Fruit fly (Drosophila melanogaster): ENCODE measurements around the gene sds22.

Gene sds22

dm6 chr3R:17402434-17402833, 11.0 kb downstream of the sds22 start, which contains the start of gene Sur-8 (continued):
- TF ChIP-seq corto (GFP tag; optimal IDR thresholded peaks at IDR 0.05): no peak
- no peak for TF ChIP-seq gro (GFP tag; optimal IDR thresholded peaks at IDR 0.05)
- TF ChIP-seq Atf-2 (GFP tag; optimal IDR thresholded peaks at IDR 0.05): peak; percentile 65
- TF ChIP-seq MESR4 (GFP tag; optimal IDR thresholded peaks at IDR 0.05): no peak
- peak; percentile 62; the same call in 2 of the 4 replicates for TF ChIP-seq Gug (GFP tag; IDR thresholded peaks at IDR 0.05)
- TF ChIP-seq ind (GFP tag; optimal IDR thresholded peaks at IDR 0.05): peak; percentile 64
- TF ChIP-seq psq (GFP tag; optimal IDR thresholded peaks at IDR 0.05): no peak
- 0 out of 2 replicates have a peak, but pooled peaks have one; percentile 21 for TF ChIP-seq CG9215 (GFP tag; IDR thresholded peaks at IDR 0.05)
- no peak for TF ChIP-seq exex (tag; optimal IDR thresholded peaks at IDR 0.05)
- peak; percentile 36 for TF ChIP-seq CG4854 (GFP tag; optimal IDR thresholded peaks at IDR 0.05)
- TF ChIP-seq NfI (GFP tag; optimal IDR thresholded peaks at IDR 0.05): peak; percentile 67
- peak; percentile 2 for TF ChIP-seq CG14710 (tag; optimal IDR thresholded peaks at IDR 0.05)
- TF ChIP-seq crol (GFP tag; IDR thresholded peaks at IDR 0.05): no peak
- TF ChIP-seq Tbp (GFP tag; optimal IDR thresholded peaks at IDR 0.05): no peak
- no peak for TF ChIP-seq bbx (GFP tag; IDR thresholded peaks at IDR 0.05; ENCODE audit: partially characterized antibody)
- peak; percentile 31 for TF ChIP-seq Dref (GFP tag; IDR thresholded peaks at IDR 0.05)
- TF ChIP-seq sug (tag; optimal IDR thresholded peaks at IDR 0.05): peak; percentile 53
- TF ChIP-seq peb (GFP tag; IDR thresholded peaks at IDR 0.05): no peak
- TF ChIP-seq CG4730 (GFP tag; IDR thresholded peaks at IDR 0.05): peak; percentile 71
- peak; percentile 65 for TF ChIP-seq CG16863 (GFP tag; optimal IDR thresholded peaks at IDR 0.05)
- TF ChIP-seq ash1 (GFP tag; optimal IDR thresholded peaks at IDR 0.05): no peak
- peak; percentile 26 for TF ChIP-seq Jarid2 (GFP tag; optimal IDR thresholded peaks at IDR 0.05)
- peak; percentile 51; the same call in 1 of the 2 replicates for TF ChIP-seq CG6272 (GFP tag; IDR thresholded peaks at IDR 0.05)
- TF ChIP-seq CG8281 (tag; optimal IDR thresholded peaks at IDR 0.05): no peak
- TF ChIP-seq fd96Cb (tag; optimal IDR thresholded peaks at IDR 0.05): peak; percentile 1
- TF ChIP-seq CG6765 (GFP tag; optimal IDR thresholded peaks at IDR 0.05): peak; percentile 63
- TF ChIP-seq sisA (GFP tag; IDR thresholded peaks at IDR 0.05): peak; percentile 76
- TF ChIP-seq pnt (GFP tag; optimal IDR thresholded peaks at IDR 0.05): peak; percentile 65
- TF ChIP-seq inv (GFP tag; IDR thresholded peaks at IDR 0.05; ENCODE audit: partially characterized antibody): no peak
- peak; percentile 32 for TF ChIP-seq Lhr (GFP tag; optimal IDR thresholded peaks at IDR 0.05)
- TF ChIP-seq CG12155 (GFP tag; optimal IDR thresholded peaks at IDR 0.05): peak; percentile 49
- peak; percentile 48 for TF ChIP-seq CG43689 (GFP tag; IDR thresholded peaks at IDR 0.05)
- 0 out of 3 replicates have a peak, but pooled peaks have one; percentile 28 for TF ChIP-seq HLH4C (GFP tag; IDR thresholded peaks at IDR 0.05; ENCODE audit: partially characterized antibody)
- TF ChIP-seq CG3065 (GFP tag; optimal IDR thresholded peaks at IDR 0.05): no peak
- TF ChIP-seq gsb (GFP tag; IDR thresholded peaks at IDR 0.05): peak; percentile 60
- peak; percentile 60 for TF ChIP-seq Myb (GFP tag; optimal IDR thresholded peaks at IDR 0.05)
- TF ChIP-seq croc (GFP tag; conservative IDR thresholded peaks at IDR 0.05): peak; percentile 26; the same call in 1 of the 3 replicates
- no peak for TF ChIP-seq ERR (GFP tag; optimal IDR thresholded peaks at IDR 0.05)
- TF ChIP-seq CG7963 (GFP tag; IDR thresholded peaks at IDR 0.05; ENCODE audit: partially characterized antibody): no peak
- peak; percentile 0 for TF ChIP-seq CG13424 (tag; optimal IDR thresholded peaks at IDR 0.05)
- TF ChIP-seq CG15011 (GFP tag; optimal IDR thresholded peaks at IDR 0.05): no peak
- TF ChIP-seq Doc2 (GFP tag; IDR thresholded peaks at IDR 0.05): no peak
- peak; percentile 45 for TF ChIP-seq Ets97D (GFP tag; optimal IDR thresholded peaks at IDR 0.05)
- TF ChIP-seq CG9932 (GFP tag; IDR thresholded peaks at IDR 0.05): peak; percentile 82
- peak; percentile 75; the same call in 2 of the 3 replicates for TF ChIP-seq otp (GFP tag; IDR thresholded peaks at IDR 0.05)
- no peak for TF ChIP-seq CG13296 (GFP tag; optimal IDR thresholded peaks at IDR 0.05)
- TF ChIP-seq CG12104 (GFP tag; optimal IDR thresholded peaks at IDR 0.05): no peak
- peak; percentile 38 for TF ChIP-seq CG13123 (GFP tag; optimal IDR thresholded peaks at IDR 0.05)
- no peak for TF ChIP-seq gfzf (GFP tag; optimal IDR thresholded peaks at IDR 0.05)
- TF ChIP-seq stwl (tag; optimal IDR thresholded peaks at IDR 0.05): peak; percentile 49
- TF ChIP-seq gem (tag; optimal IDR thresholded peaks at IDR 0.05): peak; percentile 56

Data from whole organism, embryonic.